Fruit fly (Drosophila melanogaster) whole organism, adult: ENCODE results near the gene CG9737.

Source experiments
- CG12768 ChIP-seq: fragments of 200-800 bp; sonication (Bioruptor generic); optimal IDR thresholded peaks from 2 replicates; lab custom pipeline; 2017; ENCODE audit warnings: missing biosample characterization, missing genetic modification characterization, mild to moderate bottlenecking, moderate library complexity, missing genetic modification reagents
- CG1620 ChIP-seq: fragments of 200-800 bp; sonication (Bioruptor generic); optimal IDR thresholded peaks from 2 replicates; lab custom pipeline; 2016; ENCODE audit warnings: missing biosample characterization, missing genetic modification characterization
- CG33017 ChIP-seq: fragments of 200-800 bp; sonication (Bioruptor generic); optimal IDR thresholded peaks from 2 replicates; lab custom pipeline; 2018; ENCODE audit warnings: missing biosample characterization, mild to moderate bottlenecking, missing genetic modification characterization, moderate library complexity
- CG7045 ChIP-seq: fragments of 200-800 bp; sonication (Bioruptor generic); optimal IDR thresholded peaks from 2 replicates; lab custom pipeline; 2017; ENCODE audit warnings: missing biosample characterization, mild to moderate bottlenecking, missing genetic modification characterization
- CG7101 ChIP-seq: fragments of 200-800 bp; sonication (Bioruptor generic); optimal IDR thresholded peaks from 2 replicates; lab custom pipeline; 2018; ENCODE audit warnings: missing biosample characterization, mild to moderate bottlenecking, missing genetic modification characterization, moderate library complexity
- cic ChIP-seq: fragments of 200-800 bp; sonication (Bioruptor generic); optimal IDR thresholded peaks from 2 replicates; lab custom pipeline; 2017; ENCODE audit warnings: missing biosample characterization, mild to moderate bottlenecking, missing genetic modification characterization, moderate library complexity
- kay ChIP-seq: fragments of 200-800 bp; sonication (Bioruptor generic); peaks from one replicate; lab custom pipeline; 2016; ENCODE audit warnings: missing biosample characterization, missing genetic modification characterization, borderline replicate concordance
- pad ChIP-seq: fragments of 200-800 bp; sonication (Bioruptor generic); optimal IDR thresholded peaks from 3 replicates; lab custom pipeline; 2017; ENCODE audit warnings: missing biosample characterization, missing genetic modification characterization, mild to moderate bottlenecking, moderate library complexity, missing genetic modification reagents

dm6 chr3R:30259561-30259960, 16.4 kb upstream of the CG9737 start:
- TF ChIP-seq kay: no peak
- TF ChIP-seq CG33017 (tag; lab: Kevin White, UChicago): no peak
- TF ChIP-seq CG7101 (tag; lab: Kevin White, UChicago): no peak
- no peak for TF ChIP-seq cic (GFP tag; lab: Kevin White, UChicago)
- no peak for TF ChIP-seq CG7045 (GFP tag; lab: Kevin White, UChicago)
- no peak for TF ChIP-seq pad (GFP tag; lab: Kevin White, UChicago)
- TF ChIP-seq CG12768: no peak
- no peak for TF ChIP-seq CG1620 (GFP tag; lab: Kevin White, UChicago)
